Worm (Caenorhabditis elegans) whole organism, young adult: Measurements from ENCODE around the gene ZK632.11.

ENCODE experiments used
- B0019.2 ChIP-seq: fragments of 200-800 bp; sonication (Bioruptor generic); conservative IDR thresholded peaks from 2 replicates; pipeline ENCODE4 v1.3.6; 2022; ENCODE audit warnings: missing genetic modification reagents, missing genetic modification characterization, missing compliant biosample characterization
- F52B5.7 ChIP-seq: sonication (generic microtip); optimal IDR thresholded peaks from 2 replicates; lab custom pipeline; 2016; ENCODE audit warnings: mild to moderate bottlenecking, missing genetic modification characterization, missing compliant biosample characterization
- F57C9.4 ChIP-seq: sonication (generic microtip); optimal IDR thresholded peaks from 2 replicates; lab custom pipeline; 2017; ENCODE audit warnings: mild to moderate bottlenecking, missing genetic modification characterization, missing compliant biosample characterization
- K11D2.4 ChIP-seq: fragments of 200-800 bp; sonication (Bioruptor generic); IDR thresholded peaks from 2 replicates; pipeline ENCODE4 v1.3.6; 2022; ENCODE audit warnings: missing genetic modification reagents, missing genetic modification characterization, missing compliant biosample characterization
- Y53G8AR.9 ChIP-seq: fragments of 200-800 bp; sonication (Bioruptor generic); conservative IDR thresholded peaks from 2 replicates; pipeline ENCODE4 v1.3.6; 2022; ENCODE audit warnings: missing genetic modification reagents, missing genetic modification characterization, missing compliant biosample characterization
- Y56A3A.18 ChIP-seq: fragments of 200-800 bp; sonication (Bioruptor generic); IDR thresholded peaks from 2 replicates; pipeline ENCODE4 v1.3.6; 2022; ENCODE audit warnings: missing genetic modification reagents, missing genetic modification characterization, missing compliant biosample characterization
- ZK185.1 ChIP-seq: sonication (generic microtip); optimal IDR thresholded peaks from 2 replicates; lab custom pipeline; 2016; ENCODE audit warnings: mild to moderate bottlenecking, missing genetic modification characterization, missing compliant biosample characterization; ENCODE audit not compliant: poor library complexity, severe bottlenecking
- aptf-2 ChIP-seq: fragments of 200-800 bp; sonication (Bioruptor generic); conservative IDR thresholded peaks from 2 replicates; pipeline ENCODE4 v1.3.6; 2022; ENCODE audit warnings: missing genetic modification reagents, missing genetic modification characterization, missing compliant biosample characterization
- ceh-58 ChIP-seq: fragments of 200-800 bp; sonication (Bioruptor generic); IDR thresholded peaks from 2 replicates; pipeline ENCODE4 v1.3.6; 2022; ENCODE audit warnings: missing genetic modification characterization, missing compliant biosample characterization
- ceh-79 ChIP-seq: sonication (generic microtip); optimal IDR thresholded peaks from 2 replicates; lab custom pipeline; 2017; ENCODE audit warnings: mild to moderate bottlenecking, missing genetic modification characterization, missing compliant biosample characterization
- ceh-91 ChIP-seq: fragments of 200-800 bp; sonication (Bioruptor generic); IDR thresholded peaks from 2 replicates; pipeline ENCODE4 v1.3.6; 2022; ENCODE audit warnings: missing genetic modification reagents, missing genetic modification characterization, missing compliant biosample characterization
- hlh-12 ChIP-seq: sonication (generic microtip); optimal IDR thresholded peaks from 2 replicates; lab custom pipeline; 2016; ENCODE audit warnings: missing genetic modification characterization, missing compliant biosample characterization
- hmg-1.2 ChIP-seq: fragments of 200-800 bp; sonication (Bioruptor generic); IDR thresholded peaks from 2 replicates; pipeline ENCODE4 v1.3.6; 2022; ENCODE audit warnings: missing genetic modification reagents, missing genetic modification characterization, missing compliant biosample characterization
- lag-1 ChIP-seq: fragments of 200-800 bp; sonication (Bioruptor generic); IDR thresholded peaks from 2 replicates; pipeline ENCODE4 v1.3.6; 2022; ENCODE audit warnings: missing genetic modification reagents, missing genetic modification characterization, missing compliant biosample characterization
- lin-26 ChIP-seq: fragments of 200-800 bp; sonication (Bioruptor generic); IDR thresholded peaks from 2 replicates; pipeline ENCODE4 v1.3.6; 2022; ENCODE audit warnings: missing genetic modification reagents, missing genetic modification characterization, missing compliant biosample characterization
- nfya-2 ChIP-seq: fragments of 200-800 bp; sonication (Bioruptor generic); IDR thresholded peaks from 2 replicates; pipeline ENCODE4 v1.3.6; 2022; ENCODE audit warnings: missing genetic modification reagents, missing genetic modification characterization, missing compliant biosample characterization
- nhr-27 ChIP-seq: fragments of 200-800 bp; sonication (Bioruptor generic); optimal IDR thresholded peaks from 2 replicates; lab custom pipeline; 2018; ENCODE audit warnings: mild to moderate bottlenecking, missing genetic modification characterization, moderate library complexity, missing compliant biosample characterization
- pha-4 ChIP-seq: fragments of 150-350 bp; sonication (generic microtip); optimal IDR thresholded peaks from 2 replicates; lab custom pipeline; 2014; ENCODE audit warnings: missing biosample characterization, missing genetic modification reagents, missing genetic modification characterization
- sptf-2 ChIP-seq: fragments of 200-800 bp; sonication (Bioruptor generic); optimal IDR thresholded peaks from 2 replicates; lab custom pipeline; 2018; ENCODE audit warnings: mild to moderate bottlenecking, missing genetic modification characterization, missing compliant biosample characterization
- tlf-1 ChIP-seq: fragments of 200-800 bp; sonication (Bioruptor generic); optimal IDR thresholded peaks from 2 replicates; lab custom pipeline; 2018; ENCODE audit warnings: mild to moderate bottlenecking, missing genetic modification characterization, missing compliant biosample characterization

The ZK632.11 gene

ce11 chrIII:9874515-9874914 is 46.8 kb downstream of the ZK632.11 start:
- TF ChIP-seq Y56A3A.18 (GFP tag; lab: Robert Waterston, UW): no peak
- TF ChIP-seq ceh-91 (GFP tag; lab: Robert Waterston, UW): no peak
- TF ChIP-seq tlf-1 (GFP tag; lab: Kevin White, UChicago): no peak
- no peak for TF ChIP-seq F52B5.7
- TF ChIP-seq ceh-58 (GFP tag; lab: Robert Waterston, UW): no peak
- no peak for TF ChIP-seq nhr-27 (tag; lab: Kevin White, UChicago)
- no peak for TF ChIP-seq pha-4 (tag; lab: Kevin White, UChicago)
- TF ChIP-seq sptf-2 (GFP tag; lab: Kevin White, UChicago): no peak
- no peak for TF ChIP-seq lin-26 (GFP tag; lab: Robert Waterston, UW)
- no peak for TF ChIP-seq hlh-12 (tag; lab: Kevin White, UChicago)
- TF ChIP-seq hmg-1.2 (GFP tag; lab: Robert Waterston, UW): no peak
- no peak for TF ChIP-seq ceh-79 (tag; lab: Kevin White, UChicago)
- no peak for TF ChIP-seq aptf-2 (GFP tag; lab: Robert Waterston, UW)
- TF ChIP-seq Y53G8AR.9: no peak

ce11 chrIII:9876951-9877350 is 49.2 kb downstream of the ZK632.11 start, which contains the start of gene ZK757.10:
ZK757.10 (plus strand) TSS chrIII:9877251.
- TF ChIP-seq ZK185.1 (tag; lab: Kevin White, UChicago) (no peak), B0019.2 (GFP tag; lab: Robert Waterston, UW) (no peak), nfya-2 (no peak), lag-1 (GFP tag; lab: Robert Waterston, UW) (no peak), F57C9.4 (tag; lab: Kevin White, UChicago) (no peak), Y56A3A.18 (GFP tag; lab: Robert Waterston, UW) (no peak), tlf-1 (GFP tag; lab: Kevin White, UChicago) (no peak)
- TF ChIP-seq, all 124 proteins: peak for 0

- TF ChIP-seq lag-1 (GFP tag; lab: Robert Waterston, UW): no peak
- TF ChIP-seq K11D2.4 (GFP tag; lab: Robert Waterston, UW): no peak
Observed at ce11 chrIII:9878828-9879227, 51.1 kb downstream of the ZK632.11 start, which contains the start of gene ZK757.2. ZK757.2 (minus strand) TSS chrIII:9878928.
